Worm (Caenorhabditis elegans) whole organism, midembryonic: ENCODE data around the gene nurf-1.

Source experiments
- klf-2 ChIP-seq: fragments of 200-800 bp; sonication (Bioruptor generic); conservative IDR thresholded peaks from 2 replicates; pipeline ENCODE4 v1.3.6; 2022; ENCODE audit warnings: missing genetic modification reagents, missing genetic modification characterization, missing compliant biosample characterization
- ref-1 ChIP-seq: fragments of 200-800 bp; sonication (Bioruptor generic); conservative IDR thresholded peaks from 2 replicates; pipeline ENCODE4 v1.3.6; 2022; ENCODE audit warnings: missing genetic modification reagents, missing genetic modification characterization, missing compliant biosample characterization
- tab-1 ChIP-seq: fragments of 200-800 bp; sonication (Bioruptor generic); IDR thresholded peaks from 2 replicates; pipeline ENCODE4 v1.3.6; 2022; ENCODE audit warnings: missing genetic modification characterization, missing compliant biosample characterization

ce11 chrII:14404741-14405488 is 14.4 kb downstream of the nurf-1 start:
- TF ChIP-seq klf-2 (GFP tag; lab: Robert Waterston, UW), result no peak
- no peak for TF ChIP-seq ref-1 (GFP tag; lab: Robert Waterston, UW)
- no peak for TF ChIP-seq tab-1 (GFP tag; lab: Robert Waterston, UW)
